Fruit fly (Drosophila melanogaster): ENCODE results near the gene Arl6IP1.

dm6 chr3R:16630564-16630963 lies 12.8 kb upstream of the Arl6IP1 start:
- TF ChIP-seq CG8632 (GFP tag; optimal IDR thresholded peaks at IDR 0.05) = no peak
- TF ChIP-seq CG11902 (GFP tag; optimal IDR thresholded peaks at IDR 0.05) = no peak
- no peak for TF ChIP-seq Hr39 (GFP tag; optimal IDR thresholded peaks at IDR 0.05)
- TF ChIP-seq CG1621 (tag; optimal IDR thresholded peaks at IDR 0.05) = no peak
